Fruit fly (Drosophila melanogaster) whole organism, embryonic: ENCODE results near the gene CG33784.

Source experiments
- BtbVII ChIP-seq: fragments of 200-800 bp; sonication (Bioruptor generic); optimal IDR thresholded peaks from 3 replicates; lab custom pipeline; 2017; ENCODE audit warnings: missing biosample characterization, mild to moderate bottlenecking, missing genetic modification characterization
- CG11695 ChIP-seq: fragments of 200-800 bp; sonication (Bioruptor generic); IDR thresholded peaks from 3 replicates; pipeline ENCODE4 v1.3.6; 2022; ENCODE audit warnings: missing biosample characterization, missing genetic modification characterization
- CG12219 ChIP-seq: fragments of 200-800 bp; sonication (Bioruptor generic); optimal IDR thresholded peaks from 3 replicates; lab custom pipeline; 2018; ENCODE audit warnings: missing biosample characterization, mild to moderate bottlenecking, missing genetic modification characterization
- CG13894 ChIP-seq: fragments of 200-800 bp; sonication (Bioruptor generic); optimal IDR thresholded peaks from 3 replicates; lab custom pipeline; 2018; ENCODE audit warnings: missing biosample characterization, mild to moderate bottlenecking, missing genetic modification characterization, moderate library complexity
- CG15269 ChIP-seq: fragments of 200-800 bp; sonication (Bioruptor generic); optimal IDR thresholded peaks from 2 replicates; lab custom pipeline; 2018; ENCODE audit warnings: missing biosample characterization, mild to moderate bottlenecking, missing genetic modification characterization, moderate library complexity
- CG16813 ChIP-seq: fragments of 200-800 bp; sonication (Bioruptor generic); IDR thresholded peaks from 3 replicates; pipeline ENCODE4 v1.3.6; 2022; ENCODE audit warnings: missing biosample characterization, missing genetic modification characterization; ENCODE audit not compliant: partially characterized antibody
- CG31441 ChIP-seq: fragments of 200-800 bp; sonication (Bioruptor generic); IDR thresholded peaks from 2 replicates; pipeline ENCODE4 v1.3.6; 2022; ENCODE audit warnings: missing biosample characterization, missing genetic modification characterization
- CG34224 ChIP-seq: fragments of 200-800 bp; sonication (Bioruptor generic); IDR thresholded peaks from 3 replicates; pipeline ENCODE4 v1.3.6; 2022; ENCODE audit warnings: missing biosample characterization, missing genetic modification characterization; ENCODE audit not compliant: partially characterized antibody
- CG6175 ChIP-seq: fragments of 200-800 bp; sonication (Bioruptor generic); IDR thresholded peaks from 3 replicates; pipeline ENCODE4 v1.3.6; 2022; ENCODE audit warnings: missing biosample characterization, missing genetic modification characterization
- CG6854 ChIP-seq: fragments of 200-800 bp; sonication (Bioruptor generic); optimal IDR thresholded peaks from 3 replicates; lab custom pipeline; 2017; ENCODE audit warnings: missing biosample characterization, mild to moderate bottlenecking, missing genetic modification characterization
- CG8290 ChIP-seq, 3 experiments: fragments of 200-800 bp; sonication (Bioruptor generic); optimal IDR thresholded peaks; 2 replicates each; lab custom pipeline; 2016 to 2019; ENCODE audit warnings: missing biosample characterization in 3 of 3, missing genetic modification characterization in 3 of 3, mild to moderate bottlenecking in 2 of 3, moderate library complexity in 1 of 3
- CoRest ChIP-seq: fragments of 200-800 bp; sonication (Bioruptor generic); optimal IDR thresholded peaks from 3 replicates; lab custom pipeline; 2018; ENCODE audit warnings: missing biosample characterization, mild to moderate bottlenecking, missing genetic modification characterization, moderate library complexity
- Lhr ChIP-seq: fragments of 200-800 bp; sonication (Bioruptor generic); optimal IDR thresholded peaks from 3 replicates; lab custom pipeline; 2017; ENCODE audit warnings: mild to moderate bottlenecking, missing biosample characterization, missing genetic modification reagents, missing genetic modification characterization
- MTF-1 ChIP-seq: fragments of 200-800 bp; sonication (Bioruptor generic); optimal IDR thresholded peaks from 2 replicates; lab custom pipeline; 2018; ENCODE audit warnings: missing biosample characterization, mild to moderate bottlenecking, missing genetic modification characterization, borderline replicate concordance
- Mad ChIP-seq: fragments of 200-800 bp; sonication (Bioruptor generic); optimal IDR thresholded peaks from 2 replicates; lab custom pipeline; 2016; ENCODE audit warnings: missing biosample characterization, missing genetic modification characterization
- Nf-YB ChIP-seq: fragments of 200-800 bp; sonication (Bioruptor generic); optimal IDR thresholded peaks from 3 replicates; lab custom pipeline; 2019; ENCODE audit warnings: missing biosample characterization, mild to moderate bottlenecking, missing genetic modification characterization, moderate library complexity
- Poxn ChIP-seq: fragments of 200-800 bp; sonication (Bioruptor generic); IDR thresholded peaks from 2 replicates; pipeline ENCODE4 v1.3.6; 2022; ENCODE audit warnings: missing biosample characterization, missing genetic modification characterization
- bbx ChIP-seq: fragments of 200-800 bp; sonication (Bioruptor generic); IDR thresholded peaks from 2 replicates; pipeline ENCODE4 v1.3.6; 2022; ENCODE audit warnings: missing biosample characterization, missing genetic modification characterization; ENCODE audit not compliant: partially characterized antibody
- cato ChIP-seq: fragments of 200-800 bp; sonication (Bioruptor generic); optimal IDR thresholded peaks from 2 replicates; lab custom pipeline; 2016; ENCODE audit warnings: missing biosample characterization, missing genetic modification characterization, borderline replicate concordance
- chinmo ChIP-seq: fragments of 200-800 bp; sonication (Bioruptor generic); IDR thresholded peaks from 4 replicates; pipeline ENCODE4 v1.3.6; 2022; ENCODE audit warnings: missing biosample characterization, missing genetic modification characterization; ENCODE audit not compliant: partially characterized antibody
- chm ChIP-seq: fragments of 200-800 bp; sonication (Bioruptor generic); IDR thresholded peaks from 2 replicates; pipeline ENCODE4 v1.3.6; 2022; ENCODE audit warnings: missing biosample characterization, missing genetic modification characterization
- exex ChIP-seq: fragments of 200-800 bp; sonication (Bioruptor generic); optimal IDR thresholded peaks from 4 replicates; lab custom pipeline; 2018; ENCODE audit warnings: missing biosample characterization, mild to moderate bottlenecking, missing genetic modification characterization, moderate library complexity
- gro ChIP-seq: fragments of 200-800 bp; sonication (Bioruptor generic); optimal IDR thresholded peaks from 2 replicates; lab custom pipeline; 2016; ENCODE audit warnings: missing biosample characterization, missing genetic modification characterization
- gt ChIP-seq: fragments of 200-800 bp; sonication (Bioruptor generic); IDR thresholded peaks from 2 replicates; pipeline ENCODE4 v1.3.6; 2022; ENCODE audit warnings: missing biosample characterization, missing genetic modification characterization
- hkb ChIP-seq, 2 experiments: fragments of 200-800 bp in 1 of 2; fragments of >200 bp in 1 of 2; sonication (Bioruptor generic) in 1 of 2; IDR thresholded peaks in 1 of 2; optimal IDR thresholded peaks in 1 of 2; 2 replicates each; pipeline versions ENCODE4 v1.3.6 to Lab custom; 2017 to 2022; ENCODE audit warnings: missing biosample characterization in 1 of 2, missing genetic modification characterization in 1 of 2
- knrl ChIP-seq: fragments of 200-800 bp; sonication (Bioruptor generic); IDR thresholded peaks from 3 replicates; pipeline ENCODE4 v1.3.6; 2022; ENCODE audit warnings: missing biosample characterization, missing genetic modification characterization; ENCODE audit not compliant: partially characterized antibody
- nau ChIP-seq: fragments of 200-800 bp; sonication (Bioruptor generic); optimal IDR thresholded peaks from 3 replicates; lab custom pipeline; 2017; ENCODE audit warnings: missing biosample characterization, mild to moderate bottlenecking, missing genetic modification characterization, missing genetic modification reagents
- nerfin-2 ChIP-seq: fragments of 200-800 bp; sonication (Bioruptor generic); IDR thresholded peaks from 2 replicates; pipeline ENCODE4 v1.3.6; 2022; ENCODE audit warnings: missing biosample characterization, missing genetic modification characterization; ENCODE audit not compliant: partially characterized antibody
- oc ChIP-seq: fragments of 200-800 bp; sonication (Bioruptor generic); optimal IDR thresholded peaks from 2 replicates; lab custom pipeline; 2018; ENCODE audit warnings: missing biosample characterization, mild to moderate bottlenecking, missing genetic modification characterization, moderate library complexity
- pan ChIP-seq, 4 experiments: fragments of >200 bp in 3 of 4; fragments of 200-800 bp in 1 of 4; sonication (Bioruptor generic) in 1 of 4; optimal IDR thresholded peaks in 3 of 4; IDR thresholded peaks in 1 of 4; 2 replicates each; pipeline versions ENCODE4 v1.3.6 to Lab custom; 2017 to 2022; ENCODE audit warnings: missing biosample characterization in 2 of 4, missing genetic modification characterization in 2 of 4, mixed read lengths in 1 of 4
- pros ChIP-seq: fragments of 200-800 bp; sonication (Bioruptor generic); optimal IDR thresholded peaks from 3 replicates; lab custom pipeline; 2019; ENCODE audit warnings: missing biosample characterization, mild to moderate bottlenecking, missing genetic modification characterization, moderate library complexity
- sc ChIP-seq, 3 experiments: fragments of >200 bp in 2 of 3; fragments of 200-800 bp in 1 of 3; sonication (Bioruptor generic) in 1 of 3; optimal IDR thresholded peaks; 2 replicates in 2 of 3; 3 replicates in 1 of 3; lab custom pipeline; 2017; ENCODE audit warnings: mild to moderate bottlenecking in 1 of 3, missing biosample characterization in 1 of 3, missing genetic modification characterization in 1 of 3, missing genetic modification reagents in 1 of 3
- sd ChIP-seq: fragments of 200-800 bp; sonication (Bioruptor generic); optimal IDR thresholded peaks from 3 replicates; lab custom pipeline; 2018; ENCODE audit warnings: missing biosample characterization, mild to moderate bottlenecking, missing genetic modification characterization, moderate library complexity
- sna ChIP-seq: fragments of 200-800 bp; sonication (Bioruptor generic); IDR thresholded peaks from 2 replicates; pipeline ENCODE4 v1.3.6; 2022; ENCODE audit warnings: missing biosample characterization, missing genetic modification characterization; ENCODE audit not compliant: partially characterized antibody
- tgo ChIP-seq: fragments of 200-800 bp; sonication (Bioruptor generic); IDR thresholded peaks from 3 replicates; pipeline ENCODE4 v1.3.6; 2022; ENCODE audit warnings: missing biosample characterization, missing genetic modification characterization
- toy ChIP-seq: fragments of 200-800 bp; sonication (Bioruptor generic); IDR thresholded peaks from 2 replicates; pipeline ENCODE4 v1.3.6; 2022; ENCODE audit warnings: missing biosample characterization, missing genetic modification characterization

The CG33784 gene

dm6 chr3R:10093252-10094030 is 25.7 kb downstream of the CG33784 start (continued):
- TF ChIP-seq sc (optimal IDR thresholded peaks at IDR 0.05; lab: Kevin White, UChicago) (no peak), sc (GFP tag; optimal IDR thresholded peaks at IDR 0.05; lab: Kevin White, UChicago) (no peak), CG12219 (GFP tag; lab: Kevin White, UChicago) (no peak), MTF-1 (peak; percentile 44), nerfin-2 (GFP tag; lab: Robert Waterston, UW) (0 out of 2 replicates have a peak, but pooled peaks have one; percentile 37), CG8290 (GFP tag; optimal IDR thresholded peaks at IDR 0.05; lab: Kevin White, UChicago) (no peak), CG8290 (tag; optimal IDR thresholded peaks at IDR 0.05; lab: Kevin White, UChicago) (peak in 1 of 2 experiments; percentile 14), tgo (no peak), gro (GFP tag; lab: Kevin White, UChicago) (peak; percentile 27), nau (GFP tag; lab: Kevin White, UChicago) (peak; percentile 55), chm (peak; percentile 31; the same call in 1 of the 2 replicates), sd (tag; lab: Kevin White, UChicago) (peak; percentile 20), CG6854 (GFP tag; lab: Kevin White, UChicago) (peak; percentile 8), knrl (GFP tag; lab: Robert Waterston, UW) (0 out of 3 replicates have a peak, but pooled peaks have one; percentile 35), toy (no peak), sna (GFP tag; lab: Robert Waterston, UW) (0 out of 2 replicates have a peak, but pooled peaks have one; percentile 19), CoRest (tag; lab: Kevin White, UChicago) (no peak), oc (tag; lab: Kevin White, UChicago) (peak; percentile 14), CG15269 (tag; lab: Kevin White, UChicago) (peak; percentile 40), CG31441 (GFP tag; lab: Robert Waterston, UW) (peak; percentile 21; the same call in 1 of the 2 replicates), cato (GFP tag; lab: Kevin White, UChicago) (no peak), Lhr (GFP tag; lab: Kevin White, UChicago) (no peak), BtbVII (GFP tag; lab: Kevin White, UChicago) (peak; percentile 42), bbx (GFP tag; lab: Robert Waterston, UW) (peak; percentile 43; the same call in 1 of the 2 replicates), CG11695 (GFP tag; lab: Robert Waterston, UW) (peak; percentile 27; the same call in 1 of the 3 replicates), CG34224 (peak; percentile 27; the same call in 1 of the 3 replicates), CG13894 (tag; lab: Kevin White, UChicago) (peak; percentile 27), CG16813 (GFP tag; lab: Robert Waterston, UW) (no peak; the same call in 2 of the 3 replicates), pros (GFP tag; lab: Kevin White, UChicago) (no peak), gt (GFP tag; lab: Robert Waterston, UW) (no peak), Poxn (GFP tag; lab: Robert Waterston, UW) (no peak), chinmo (GFP tag; lab: Robert Waterston, UW) (peak; percentile 100), hkb (optimal IDR thresholded peaks at IDR 0.05; lab: Kevin White, UChicago) (no peak), hkb (GFP tag; IDR thresholded peaks at IDR 0.05; lab: Robert Waterston, UW) (peak; percentile 30), pan (optimal IDR thresholded peaks at IDR 0.05; lab: Kevin White, UChicago) (no peak), pan (GFP tag; optimal IDR thresholded peaks at IDR 0.05 in 1 of 2, IDR thresholded peaks at IDR 0.05 in 1 of 2) (peak in 1 of 2 experiments; percentile 14), Nf-YB (no peak), Mad (GFP tag; lab: Kevin White, UChicago) (peak; percentile 1), exex (peak; percentile 3), CG6175 (GFP tag; lab: Robert Waterston, UW) (no peak)
- TF ChIP-seq, all 482 proteins: peak for 82
